Worm (Caenorhabditis elegans) whole organism, L1 larva: Measurements from ENCODE around the gene plk-3.

Experiments used
- C34B4.2 ChIP-seq: sonication (generic microtip); optimal IDR thresholded peaks from 2 replicates; lab custom pipeline; 2017; ENCODE audit warnings: mild to moderate bottlenecking, missing genetic modification characterization, missing compliant biosample characterization
- aly-2 ChIP-seq: fragments of 150-350 bp; optimal IDR thresholded peaks from 2 replicates; lab custom pipeline; 2014; ENCODE audit warnings: missing biosample characterization, missing genetic modification characterization
- ceh-63 ChIP-seq: fragments of 200-800 bp; sonication (Bioruptor generic); optimal IDR thresholded peaks from 2 replicates; lab custom pipeline; 2018; ENCODE audit warnings: mild to moderate bottlenecking, missing genetic modification characterization, missing compliant biosample characterization
- ceh-90 ChIP-seq: sonication (generic microtip); optimal IDR thresholded peaks from 2 replicates; lab custom pipeline; 2016; ENCODE audit warnings: missing genetic modification characterization, missing compliant biosample characterization
- dpl-1 ChIP-seq, 3 experiments: fragments of 150-350 bp in 2 of 3; sonication (generic microtip) in 1 of 3; optimal IDR thresholded peaks; 2 replicates each; lab custom pipeline; 2014 to 2017; ENCODE audit warnings: missing biosample characterization in 3 of 3, missing genetic modification characterization in 3 of 3, missing genetic modification reagents in 3 of 3
- efl-1 ChIP-seq, 4 experiments: fragments of 150-350 bp; optimal IDR thresholded peaks in 3 of 4; peaks in 1 of 4; 1 replicate in 1 of 4; 2 replicates in 3 of 4; lab custom pipeline; 2014; ENCODE audit warnings: missing biosample characterization in 2 of 4, missing genetic modification characterization in 2 of 4, missing genetic modification reagents in 2 of 4
- efl-3 ChIP-seq: fragments of 200-800 bp; sonication (Bioruptor generic); optimal IDR thresholded peaks from 2 replicates; lab custom pipeline; 2018; ENCODE audit warnings: mild to moderate bottlenecking, missing genetic modification characterization, missing compliant biosample characterization
- egl-13 ChIP-seq: sonication (generic microtip); optimal IDR thresholded peaks from 2 replicates; lab custom pipeline; 2016; ENCODE audit warnings: missing genotype, missing genetic modification reagents, missing genetic modification characterization, missing compliant biosample characterization
- elt-2 ChIP-seq: sonication (generic microtip); optimal IDR thresholded peaks from 2 replicates; lab custom pipeline; 2016; ENCODE audit warnings: missing genetic modification characterization, mild to moderate bottlenecking, inconsistent platforms, missing compliant biosample characterization, missing genetic modification reagents
- elt-3 ChIP-seq, 6 experiments: fragments of 150-350 bp in 1 of 6; sonication (generic microtip); optimal IDR thresholded peaks; 2 replicates each; lab custom pipeline; 2017 to 2018; ENCODE audit warnings: missing biosample characterization in 6 of 6, missing genetic modification characterization in 6 of 6, inconsistent platforms in 1 of 6
- fkh-8 ChIP-seq: sonication (generic microtip); optimal IDR thresholded peaks from 2 replicates; lab custom pipeline; 2016; ENCODE audit warnings: mild to moderate bottlenecking, missing genetic modification characterization, missing compliant biosample characterization
- grh-1 ChIP-seq: fragments of 200-800 bp; sonication (Bioruptor generic); IDR thresholded peaks from 2 replicates; pipeline ENCODE4 v1.3.6; 2022; ENCODE audit warnings: missing genetic modification reagents, missing genetic modification characterization, missing compliant biosample characterization
- hpl-2 ChIP-seq: fragments of 150-350 bp; optimal IDR thresholded peaks from 2 replicates; lab custom pipeline; 2014; ENCODE audit warnings: missing biosample characterization, missing genetic modification reagents, missing genetic modification characterization
- lin-13 ChIP-seq: fragments of 150-350 bp; optimal IDR thresholded peaks from 2 replicates; lab custom pipeline; 2014; ENCODE audit warnings: missing biosample characterization, missing genetic modification reagents, missing genetic modification characterization
- lin-35 ChIP-seq, 2 experiments: fragments of 150-350 bp; optimal IDR thresholded peaks; 2 replicates each; lab custom pipeline; 2014; ENCODE audit warnings: missing biosample characterization in 2 of 2, missing genetic modification characterization in 2 of 2, missing genetic modification reagents in 2 of 2
- mab-9 ChIP-seq: fragments of 200-800 bp; sonication (Bioruptor generic); IDR thresholded peaks from 2 replicates; pipeline ENCODE4 v1.3.6; 2022; ENCODE audit warnings: missing genetic modification reagents, missing genetic modification characterization, missing compliant biosample characterization
- mef-2 ChIP-seq: fragments of 150-350 bp; optimal IDR thresholded peaks from 2 replicates; lab custom pipeline; 2014; ENCODE audit warnings: missing biosample characterization, missing genetic modification characterization
- nhr-12 ChIP-seq: sonication (generic microtip); optimal IDR thresholded peaks from 2 replicates; lab custom pipeline; 2017; ENCODE audit warnings: missing biosample characterization, missing genetic modification characterization
- nhr-28 ChIP-seq: fragments of 150-350 bp; optimal IDR thresholded peaks from 2 replicates; lab custom pipeline; 2014; ENCODE audit warnings: missing biosample characterization, missing genetic modification characterization
- nhr-71 ChIP-seq: sonication (generic microtip); optimal IDR thresholded peaks from 2 replicates; lab custom pipeline; 2016; ENCODE audit warnings: mild to moderate bottlenecking, missing genetic modification characterization, moderate library complexity, missing compliant biosample characterization
- nhr-84 ChIP-seq: sonication (generic microtip); optimal IDR thresholded peaks from 2 replicates; lab custom pipeline; 2017; ENCODE audit warnings: missing biosample characterization, missing genetic modification characterization
- nhr-85 ChIP-seq: sonication (generic microtip); peaks from one replicate; lab custom pipeline; 2016; ENCODE audit warnings: missing genetic modification characterization, inconsistent platforms, missing compliant biosample characterization
- pax-3 ChIP-seq: fragments of 200-800 bp; sonication (Bioruptor generic); optimal IDR thresholded peaks from 2 replicates; lab custom pipeline; 2018; ENCODE audit warnings: mild to moderate bottlenecking, missing genetic modification characterization, moderate library complexity, missing compliant biosample characterization
- rnt-1 ChIP-seq: sonication (generic microtip); optimal IDR thresholded peaks from 2 replicates; lab custom pipeline; 2016; ENCODE audit warnings: mild to moderate bottlenecking, missing genetic modification characterization, moderate library complexity, missing compliant biosample characterization
- snpc-4 ChIP-seq: fragments of 150-350 bp; optimal IDR thresholded peaks from 2 replicates; lab custom pipeline; 2014; ENCODE audit warnings: missing biosample characterization, missing genetic modification characterization
- snu-23 ChIP-seq: sonication (generic microtip); optimal IDR thresholded peaks from 2 replicates; lab custom pipeline; 2016; ENCODE audit warnings: missing genetic modification characterization, missing compliant biosample characterization
- sox-4 ChIP-seq: sonication (generic microtip); optimal IDR thresholded peaks from 2 replicates; lab custom pipeline; 2016; ENCODE audit warnings: missing genetic modification characterization, missing compliant biosample characterization
- sup-37 ChIP-seq: fragments of 200-800 bp; sonication (Bioruptor generic); optimal IDR thresholded peaks from 2 replicates; lab custom pipeline; 2018; ENCODE audit warnings: mild to moderate bottlenecking, missing genetic modification characterization, missing compliant biosample characterization
- swsn-7 ChIP-seq: sonication (generic microtip); optimal IDR thresholded peaks from 2 replicates; lab custom pipeline; 2016; ENCODE audit warnings: missing genetic modification characterization, missing compliant biosample characterization
- tbx-2 ChIP-seq: sonication (generic microtip); optimal IDR thresholded peaks from 2 replicates; lab custom pipeline; 2016; ENCODE audit warnings: missing genetic modification characterization, missing compliant biosample characterization
- tlp-1 ChIP-seq: fragments of 150-350 bp; optimal IDR thresholded peaks from 2 replicates; lab custom pipeline; 2014; ENCODE audit warnings: missing biosample characterization, missing genetic modification characterization
- unc-62 ChIP-seq: fragments of 150-350 bp; optimal IDR thresholded peaks from 2 replicates; lab custom pipeline; 2014; ENCODE audit warnings: missing biosample characterization, missing genetic modification reagents, missing genetic modification characterization
- unc-86 ChIP-seq: sonication (generic microtip); optimal IDR thresholded peaks from 2 replicates; lab custom pipeline; 2016; ENCODE audit warnings: missing genetic modification characterization, missing compliant biosample characterization
- unc-98 ChIP-seq: fragments of 200-800 bp; sonication (Bioruptor generic); IDR thresholded peaks from 2 replicates; pipeline ENCODE4 v1.3.6; 2022; ENCODE audit warnings: missing genetic modification characterization, missing compliant biosample characterization
- vab-15 ChIP-seq: sonication (generic microtip); optimal IDR thresholded peaks from 2 replicates; lab custom pipeline; 2017; ENCODE audit warnings: missing genotype, mild to moderate bottlenecking, missing genetic modification characterization, missing compliant biosample characterization
- xbp-1 ChIP-seq: sonication (generic microtip); optimal IDR thresholded peaks from 2 replicates; lab custom pipeline; 2016; ENCODE audit warnings: missing genetic modification characterization, missing compliant biosample characterization
- zag-1 ChIP-seq: fragments of 150-350 bp; optimal IDR thresholded peaks from 2 replicates; lab custom pipeline; 2014; ENCODE audit warnings: missing biosample characterization, missing genetic modification characterization
- ztf-4 ChIP-seq: fragments of 150-350 bp; optimal IDR thresholded peaks from 2 replicates; lab custom pipeline; 2014; ENCODE audit warnings: missing biosample characterization, missing genetic modification characterization

The plk-3 gene

ce11 chrIV:7505866-7506488 is 33.0 kb upstream of the plk-3 start (continued):
- TF ChIP-seq dpl-1 (GFP tag; optimal IDR thresholded peaks at IDR 0.05; lab: Kevin White, UChicago): peak in 1 of 3 experiments; percentile 34
- no peak for TF ChIP-seq sox-4 (tag; lab: Kevin White, UChicago)
- peak; percentile 72 for TF ChIP-seq nhr-71 (tag; lab: Kevin White, UChicago)
- peak; percentile 44 for TF ChIP-seq pax-3 (tag; lab: Kevin White, UChicago)
- peak; percentile 84 for TF ChIP-seq nhr-85 (tag; lab: Kevin White, UChicago)
- TF ChIP-seq hpl-2: no peak
- TF ChIP-seq sup-37: peak; percentile 47
- TF ChIP-seq nhr-84 (tag; lab: Kevin White, UChicago): no peak
- no peak for TF ChIP-seq zag-1 (tag; lab: Kevin White, UChicago)
- TF ChIP-seq nhr-12 (tag; lab: Kevin White, UChicago): no peak
- TF ChIP-seq C34B4.2 (tag; lab: Kevin White, UChicago): no peak
- peak; percentile 50 for TF ChIP-seq rnt-1 (tag; lab: Kevin White, UChicago)
- no peak for TF ChIP-seq unc-62 (GFP tag; lab: Kevin White, UChicago)
- TF ChIP-seq mef-2 (tag; lab: Kevin White, UChicago): no peak
- TF ChIP-seq egl-13 (tag; lab: Kevin White, UChicago): no peak
- TF ChIP-seq snu-23 (GFP tag; lab: Kevin White, UChicago): peak; percentile 62
- TF ChIP-seq mab-9 (GFP tag; lab: Robert Waterston, UW): no peak
- no peak for TF ChIP-seq fkh-8 (tag; lab: Kevin White, UChicago)

ce11 chrIV:7503322-7503721 is 30.3 kb upstream of the plk-3 start, which contains the start of gene glt-6:
TSS of gene glt-6 (plus strand) at chrIV:7503622.
- TF ChIP-seq nhr-12 (tag; lab: Kevin White, UChicago) (no peak), elt-3 (tag; optimal IDR thresholded peaks at IDR 0.05; lab: Kevin White, UChicago) (no peak), ztf-4 (tag; lab: Kevin White, UChicago) (no peak), xbp-1 (no peak), swsn-7 (tag; lab: Kevin White, UChicago) (no peak), lin-13 (GFP tag; lab: Kevin White, UChicago) (no peak), ceh-63 (no peak)
- TF ChIP-seq, all 84 proteins: peak for 0

ce11 chrIV:7501337-7501736 is 28.3 kb upstream of the plk-3 start, which contains the start of gene F55G1.15:
TSS of gene F55G1.15 (minus strand) at chrIV:7501437.
- no peak for TF ChIP-seq fkh-8 (tag; lab: Kevin White, UChicago)
- TF ChIP-seq nhr-28 (tag; lab: Kevin White, UChicago): no peak
- no peak for TF ChIP-seq lin-35 (GFP tag; optimal IDR thresholded peaks at IDR 0.05; lab: Kevin White, UChicago)
- TF ChIP-seq snpc-4 (tag; lab: Kevin White, UChicago): no peak
- TF ChIP-seq elt-2 (tag; lab: Kevin White, UChicago): peak; percentile 21
- TF ChIP-seq tbx-2 (tag; lab: Kevin White, UChicago): no peak
- TF ChIP-seq, all 84 proteins: peak for 1

DNA sequence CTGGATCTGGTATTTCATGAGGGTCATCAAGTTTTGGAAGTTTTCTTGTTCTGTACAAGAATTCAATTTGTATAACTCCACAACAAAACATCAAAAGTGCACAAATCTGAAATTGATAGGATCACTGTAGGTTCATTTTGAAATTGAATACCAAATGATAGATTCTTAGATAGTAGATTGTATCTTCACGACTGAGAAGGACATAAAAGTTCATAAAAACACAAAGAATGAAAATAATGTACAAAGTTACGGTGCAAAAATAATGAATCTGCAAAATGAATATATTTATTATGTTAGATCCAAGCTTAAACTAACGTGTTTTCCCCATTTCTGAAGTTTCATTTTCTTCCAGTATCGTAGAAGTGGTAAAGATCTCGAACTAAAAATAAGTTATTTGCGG is 27.9 kb upstream of the plk-3 start:
- TF ChIP-seq efl-1 (optimal IDR thresholded peaks at IDR 0.05; lab: Kevin White, UChicago) (no peak), efl-1 (GFP tag; optimal IDR thresholded peaks at IDR 0.05 in 1 of 2; lab: Kevin White, UChicago) (peak in 1 of 2 experiments; percentile 82), efl-3 (GFP tag; lab: Kevin White, UChicago) (no peak), egl-13 (tag; lab: Kevin White, UChicago) (no peak)

DNA sequence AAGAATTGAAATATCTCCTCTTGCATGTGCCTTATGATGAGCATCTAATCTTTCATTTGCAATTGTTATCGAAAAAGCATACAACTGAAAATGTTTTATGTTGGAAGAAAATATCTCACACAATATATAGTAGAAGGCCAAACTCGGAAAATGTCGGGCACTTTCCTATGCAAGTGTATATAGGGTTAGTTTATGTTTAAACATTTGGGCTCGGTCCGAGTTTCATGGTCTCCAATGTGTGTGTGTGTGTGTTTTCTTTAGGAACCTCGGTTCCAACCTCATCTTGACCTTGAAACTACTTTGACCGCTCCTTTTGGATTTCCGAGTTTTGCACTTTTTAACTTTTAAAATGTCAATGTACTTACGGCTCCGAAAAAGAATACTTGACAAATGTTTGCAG is 26.3 kb upstream of the plk-3 start:
- TF ChIP-seq grh-1 (GFP tag; lab: Robert Waterston, UW): no peak
- TF ChIP-seq ceh-90: no peak
- TF ChIP-seq nhr-84 (tag; lab: Kevin White, UChicago): no peak
- no peak for TF ChIP-seq unc-98 (GFP tag; lab: Robert Waterston, UW)
- no peak for TF ChIP-seq lin-35 (GFP tag; optimal IDR thresholded peaks at IDR 0.05; lab: Kevin White, UChicago)
- no peak for TF ChIP-seq efl-1 (optimal IDR thresholded peaks at IDR 0.05; lab: Kevin White, UChicago)
- peak in 1 of 2 experiments; percentile 61 for TF ChIP-seq efl-1 (GFP tag; optimal IDR thresholded peaks at IDR 0.05 in 1 of 2; lab: Kevin White, UChicago)
- no peak for TF ChIP-seq aly-2 (tag; lab: Kevin White, UChicago)
- no peak for TF ChIP-seq efl-3 (GFP tag; lab: Kevin White, UChicago)
- no peak for TF ChIP-seq unc-86
- no peak for TF ChIP-seq hpl-2
- TF ChIP-seq tlp-1: no peak
- peak; percentile 84 for TF ChIP-seq snpc-4 (tag; lab: Kevin White, UChicago)
- no peak for TF ChIP-seq vab-15 (tag; lab: Kevin White, UChicago)
